Worm (Caenorhabditis elegans) whole organism, L4 larva: Measurements from ENCODE around the gene srx-122.
A peak's percentile ranks its signal among the peaks of the same experiment; 100 is the strongest.

ENCODE experiments used
- R02D3.7 ChIP-seq: fragments of 150-350 bp; sonication (generic microtip); optimal IDR thresholded peaks from 3 replicates; lab custom pipeline; 2014; ENCODE audit warnings: missing biosample characterization, missing genetic modification characterization
- aha-1 ChIP-seq: fragments of 150-350 bp; peaks from one replicate; lab custom pipeline; 2014; ENCODE audit warnings: missing biosample characterization, missing genetic modification characterization
- fkh-10 ChIP-seq: fragments of 150-350 bp; optimal IDR thresholded peaks from 2 replicates; lab custom pipeline; 2014; ENCODE audit warnings: missing biosample characterization, missing genetic modification reagents, missing genetic modification characterization
- lsy-2 ChIP-seq, 2 experiments: fragments of 150-350 bp in 1 of 2; sonication (generic microtip) in 1 of 2; optimal IDR thresholded peaks; 2 replicates each; lab custom pipeline; 2014 to 2017; ENCODE audit warnings: missing biosample characterization in 2 of 2, missing genetic modification characterization in 2 of 2
- nhr-11 ChIP-seq: fragments of 150-350 bp; optimal IDR thresholded peaks from 2 replicates; lab custom pipeline; 2014; ENCODE audit warnings: missing biosample characterization, missing genetic modification characterization
- nhr-111 ChIP-seq: fragments of 200-800 bp; sonication (Bioruptor generic); optimal IDR thresholded peaks from 2 replicates; lab custom pipeline; 2018; ENCODE audit warnings: mild to moderate bottlenecking, missing genetic modification characterization, missing compliant biosample characterization
- unc-62 ChIP-seq, 3 experiments: fragments of 150-350 bp in 1 of 3; sonication (generic microtip); optimal IDR thresholded peaks in 2 of 3; peaks in 1 of 3; 1 replicate in 1 of 3; 2 replicates in 2 of 3; lab custom pipeline; 2014 to 2017; ENCODE audit warnings: missing biosample characterization in 3 of 3, missing genetic modification characterization in 3 of 3, missing genetic modification reagents in 3 of 3, missing genotype in 1 of 3
- ztf-7 ChIP-seq: fragments of 150-350 bp; optimal IDR thresholded peaks from 2 replicates; lab custom pipeline; 2014; ENCODE audit warnings: missing biosample characterization, missing genetic modification characterization

- TF ChIP-seq fkh-10 (no peak), aha-1 (no peak), nhr-11 (no peak), lsy-2 (tag; optimal IDR thresholded peaks at IDR 0.05; lab: Kevin White, UChicago) (no peak), nhr-111 (no peak), R02D3.7 (no peak), unc-62 (GFP tag; optimal IDR thresholded peaks at IDR 0.05 in 1 of 2; lab: Kevin White, UChicago) (peak in 1 of 2 experiments; percentile 94), unc-62 (tag; optimal IDR thresholded peaks at IDR 0.05; lab: Kevin White, UChicago) (no peak), ztf-7 (tag; lab: Kevin White, UChicago) (no peak)
These were observed 2.3 kb downstream of the srx-122 start for ce11 chrV:3295368-3295767.
